Fruit fly (Drosophila melanogaster): Measurements from ENCODE around the gene CG32719.

DNA sequence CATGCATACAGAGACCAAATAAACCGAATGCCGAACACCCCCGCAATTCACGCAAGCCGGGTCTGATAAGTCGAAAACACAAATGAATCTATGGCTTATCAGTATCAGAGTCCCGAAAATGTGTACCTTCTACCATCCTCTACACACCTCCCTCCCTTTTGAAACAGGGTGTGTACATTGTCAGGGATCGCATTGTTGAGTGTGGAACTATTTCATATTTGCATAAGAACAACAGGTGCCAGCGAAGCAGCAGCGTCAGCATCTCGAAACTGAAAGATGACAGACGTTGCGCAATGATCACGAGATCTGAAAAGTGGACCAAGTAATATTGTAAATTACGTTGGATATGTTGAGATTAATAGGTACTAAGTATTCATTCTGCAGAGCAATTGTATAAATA, 32.0 kb upstream of the CG32719 start:
- TF ChIP-seq kay (GFP tag; ENCODE audit: borderline replicate concordance): no peak
- TF ChIP-seq CG33017 (tag; optimal IDR thresholded peaks at IDR 0.05): no peak
- TF ChIP-seq CG1620 (GFP tag; optimal IDR thresholded peaks at IDR 0.05): no peak
- TF ChIP-seq tj (GFP tag; optimal IDR thresholded peaks at IDR 0.05): peak; percentile 37
- TF ChIP-seq Mnt (GFP tag; optimal IDR thresholded peaks at IDR 0.05): no peak
- TF ChIP-seq bab1 (GFP tag; optimal IDR thresholded peaks at IDR 0.05): no peak
- TF ChIP-seq CG5204 (GFP tag; optimal IDR thresholded peaks at IDR 0.05): no peak
- no peak for TF ChIP-seq cnc (optimal IDR thresholded peaks at IDR 0.05)
- no peak for TF ChIP-seq CG14711 (tag; optimal IDR thresholded peaks at IDR 0.05)

Measured in whole organism, adult.